Worm (Caenorhabditis elegans): ENCODE measurements around the gene Y75B12B.10.

The Y75B12B.10 gene

ce11 chrV:15190903-15191302, 9.0 kb upstream of the Y75B12B.10 start, which contains the start of gene Y75B12B.11 (continued):
- peak; percentile 84 for TF ChIP-seq egl-18 (GFP tag; IDR thresholded peaks at IDR 0.05)
- peak; percentile 94 for TF ChIP-seq ztf-28 (GFP tag; IDR thresholded peaks at IDR 0.05)
- peak; percentile 99 for TF ChIP-seq lin-26 (GFP tag; IDR thresholded peaks at IDR 0.05)
- peak; percentile 98 for TF ChIP-seq Y56A3A.18 (GFP tag; IDR thresholded peaks at IDR 0.05)
- TF ChIP-seq K11D2.4 (GFP tag; IDR thresholded peaks at IDR 0.05) = peak; percentile 60; the same call in 1 of the 2 replicates
- TF ChIP-seq F52B5.7 (tag; optimal IDR thresholded peaks at IDR 0.05) = peak; percentile 97
- TF ChIP-seq egrh-3 (GFP tag; IDR thresholded peaks at IDR 0.05) = peak; percentile 78
- TF ChIP-seq aptf-3 (GFP tag; IDR thresholded peaks at IDR 0.05) = peak; percentile 96
- TF ChIP-seq B0261.1 (tag; optimal IDR thresholded peaks at IDR 0.05) = peak; percentile 97
- TF ChIP-seq lsy-27 (tag; optimal IDR thresholded peaks at IDR 0.05; ENCODE audit: borderline replicate concordance, insufficient read depth) = peak; percentile 83
- TF ChIP-seq cebp-2 (GFP tag; IDR thresholded peaks at IDR 0.05) = peak; percentile 97
- peak; percentile 88 for TF ChIP-seq madf-3 (GFP tag; IDR thresholded peaks at IDR 0.05)
- TF ChIP-seq madf-8 (GFP tag; conservative IDR thresholded peaks at IDR 0.05) = peak; percentile 71
- TF ChIP-seq F57A8.1 (GFP tag; optimal IDR thresholded peaks at IDR 0.05) = peak; percentile 86
- TF ChIP-seq rpc-1 (optimal IDR thresholded peaks at IDR 0.05) = peak; percentile 97
- peak; percentile 97 for TF ChIP-seq rpc-1 (tag; optimal IDR thresholded peaks at IDR 0.05)
- TF ChIP-seq lin-54 (GFP tag; optimal IDR thresholded peaks at IDR 0.05) = peak; percentile 93
- peak; percentile 78 for TF ChIP-seq ama-1 (optimal IDR thresholded peaks at IDR 0.05)
- peak; percentile 93 to 95 for TF ChIP-seq ama-1 (GFP tag; optimal IDR thresholded peaks at IDR 0.05)
- peak; percentile 95 for TF ChIP-seq mes-4 (tag; optimal IDR thresholded peaks at IDR 0.05)
- TF ChIP-seq ztf-6 (GFP tag; IDR thresholded peaks at IDR 0.05) = 0 out of 2 replicates have a peak, but pooled peaks have one; percentile 75
- peak; percentile 95 for TF ChIP-seq Y53G8AR.9 (GFP tag; conservative IDR thresholded peaks at IDR 0.05)
- TF ChIP-seq xnd-1 (tag; optimal IDR thresholded peaks at IDR 0.05) = peak; percentile 61
- TF ChIP-seq ztf-22 (GFP tag; optimal IDR thresholded peaks at IDR 0.05) = peak; percentile 31
- TF ChIP-seq F33H1.4 (GFP tag; IDR thresholded peaks at IDR 0.05) = peak; percentile 62
- TF ChIP-seq Y67H2A.10 (GFP tag; conservative IDR thresholded peaks at IDR 0.05) = no peak
- peak; percentile 90 for TF ChIP-seq tbx-9 (tag; optimal IDR thresholded peaks at IDR 0.05; ENCODE audit: borderline replicate concordance)
- TF ChIP-seq dox-1 (GFP tag; IDR thresholded peaks at IDR 0.05) = peak; percentile 95
- peak; percentile 91 for TF ChIP-seq Y79H2A.3 (GFP tag; conservative IDR thresholded peaks at IDR 0.05)
- peak; percentile 92 for TF ChIP-seq F39B2.1 (GFP tag; IDR thresholded peaks at IDR 0.05)
- TF ChIP-seq let-607 (tag; optimal IDR thresholded peaks at IDR 0.05) = peak; percentile 66 to 83
- TF ChIP-seq ztf-26 (tag; optimal IDR thresholded peaks at IDR 0.05) = peak; percentile 95
- TF ChIP-seq nhr-179 (tag; optimal IDR thresholded peaks at IDR 0.05) = peak; percentile 81
- peak; percentile 93 for TF ChIP-seq mcd-1 (GFP tag; IDR thresholded peaks at IDR 0.05)
- TF ChIP-seq ceh-27 (GFP tag; optimal IDR thresholded peaks at IDR 0.05) = peak; percentile 85
- TF ChIP-seq lir-1 (GFP tag; conservative IDR thresholded peaks at IDR 0.05) = peak; percentile 75
- peak; percentile 61 for TF ChIP-seq somi-1 (GFP tag; optimal IDR thresholded peaks at IDR 0.05)
- peak; percentile 76 for TF ChIP-seq F10E7.11 (tag; optimal IDR thresholded peaks at IDR 0.05)
- TF ChIP-seq lin-40 (tag; optimal IDR thresholded peaks at IDR 0.05) = peak; percentile 88
- peak; percentile 93 for TF ChIP-seq hmg-20 (GFP tag; IDR thresholded peaks at IDR 0.05)
- peak; percentile 99 for TF ChIP-seq tbp1 (GFP tag; optimal IDR thresholded peaks at IDR 0.05)
- peak; percentile 93 for TF ChIP-seq pbrm-1 (GFP tag; IDR thresholded peaks at IDR 0.05)
- TF ChIP-seq ztf-25 (GFP tag; IDR thresholded peaks at IDR 0.05) = peak; percentile 96
- TF ChIP-seq egl-44 (GFP tag; IDR thresholded peaks at IDR 0.05) = peak; percentile 96
- TF ChIP-seq snpc-1.1 (tag; optimal IDR thresholded peaks at IDR 0.05; ENCODE audit: insufficient read depth) = peak; percentile 81
- peak; percentile 87 for TF ChIP-seq madf-10 (tag; optimal IDR thresholded peaks at IDR 0.05)
- TF ChIP-seq snpc-4 (GFP tag; optimal IDR thresholded peaks at IDR 0.05) = peak; percentile 77
- TF ChIP-seq snpc-4 (tag; optimal IDR thresholded peaks at IDR 0.05) = peak; percentile 47 to 87 (median 82)
- TF ChIP-seq akir-1 (GFP tag; optimal IDR thresholded peaks at IDR 0.05) = peak; percentile 40

All from whole organism, young adult.